Worm (Caenorhabditis elegans) whole organism, midembryonic: Measurements from ENCODE around the gene npp-24.

Experiments used
- T22C8.4 ChIP-seq: fragments of 200-800 bp; sonication (Bioruptor generic); IDR thresholded peaks from 2 replicates; pipeline ENCODE4 v1.3.6; 2022; ENCODE audit warnings: missing genetic modification characterization, missing compliant biosample characterization
- cog-1 ChIP-seq: sonication (generic microtip); optimal IDR thresholded peaks from 2 replicates; lab custom pipeline; 2016; ENCODE audit warnings: missing genetic modification characterization, missing compliant biosample characterization
- flt-1 ChIP-seq: fragments of 200-800 bp; sonication (Bioruptor generic); IDR thresholded peaks from 2 replicates; pipeline ENCODE4 v1.3.6; 2022; ENCODE audit warnings: missing genetic modification characterization, missing compliant biosample characterization
- med-1 ChIP-seq: sonication (generic microtip); optimal IDR thresholded peaks from 2 replicates; lab custom pipeline; 2017; ENCODE audit warnings: missing genetic modification characterization, mild to moderate bottlenecking, missing compliant biosample characterization, antibody characterized with exemption, missing genetic modification reagents; ENCODE audit not compliant: insufficient read depth
- tab-1 ChIP-seq: fragments of 200-800 bp; sonication (Bioruptor generic); IDR thresholded peaks from 2 replicates; pipeline ENCODE4 v1.3.6; 2022; ENCODE audit warnings: missing genetic modification characterization, missing compliant biosample characterization

ce11 chrII:5527841-5528240 lies 22.2 kb downstream of the npp-24 start, which contains the start of gene ZK177.1:
- TF ChIP-seq tab-1 (GFP tag; lab: Robert Waterston, UW), result no peak
- TF ChIP-seq med-1 (GFP tag; lab: Kevin White, UChicago), result no peak
- TF ChIP-seq flt-1 (GFP tag; lab: Robert Waterston, UW), result no peak
- TF ChIP-seq T22C8.4, result no peak
- TF ChIP-seq cog-1, result no peak
